Fruit fly (Drosophila melanogaster): ENCODE results near the gene Fpgs2.

DNA sequence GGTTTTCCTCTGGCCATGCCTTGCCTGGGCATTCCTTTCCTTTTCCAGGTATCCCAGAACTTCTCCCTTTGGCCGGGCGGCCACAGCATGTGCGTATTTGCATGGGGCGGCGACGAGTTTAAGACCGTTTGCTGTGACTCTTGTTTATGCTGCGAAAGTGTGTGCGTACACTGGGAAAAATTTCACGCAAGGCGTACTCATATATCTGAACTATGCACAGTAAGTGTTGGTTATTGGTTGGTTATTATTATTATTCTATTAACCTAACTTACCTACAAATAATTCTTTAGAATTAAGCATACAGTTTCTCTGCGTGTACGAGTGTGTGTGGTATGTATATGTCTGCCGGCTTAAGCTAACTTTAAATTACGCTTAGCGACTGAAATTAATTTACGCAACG lies 28.0 kb upstream of the Fpgs2 start:
- TF ChIP-seq CG8478 (optimal IDR thresholded peaks at IDR 0.05): no peak
- TF ChIP-seq EcR (GFP tag; optimal IDR thresholded peaks at IDR 0.05): no peak
